Fruit fly (Drosophila melanogaster): ENCODE results near the gene CG43339.

DNA sequence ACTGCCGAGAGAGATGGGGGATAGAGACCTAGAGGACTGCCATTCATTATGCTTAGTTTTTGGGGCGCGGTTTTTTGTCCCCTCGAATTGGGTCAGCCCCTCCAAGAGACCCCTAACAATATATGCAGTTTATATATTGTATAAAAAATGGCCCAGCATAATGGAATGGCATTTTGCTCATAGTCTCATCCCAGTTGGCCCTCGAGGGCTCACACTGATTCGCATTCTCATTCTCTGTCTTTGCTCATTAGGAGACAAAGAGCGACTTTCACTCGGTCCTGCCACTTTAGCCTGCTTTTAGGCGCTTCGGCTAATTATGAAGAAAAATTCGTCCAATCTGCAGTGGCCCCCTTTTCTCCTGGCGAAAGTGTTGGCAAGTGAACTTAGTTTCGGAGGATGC is 49.6 kb downstream of the CG43339 start:
- no peak for TF ChIP-seq CG8478 (optimal IDR thresholded peaks at IDR 0.05)
- TF ChIP-seq CTCF (optimal IDR thresholded peaks at IDR 0.05): no peak

All from S2 (cell line).